Worm (Caenorhabditis elegans) whole organism, early embryonic: ENCODE data around the gene tofu-2.

Experiments
- B0310.2 ChIP-seq: sonication (generic microtip); optimal IDR thresholded peaks from 2 replicates; lab custom pipeline; 2016; ENCODE audit warnings: mild to moderate bottlenecking, missing genetic modification characterization, missing compliant biosample characterization
- aly-1 ChIP-seq: sonication (generic microtip); optimal IDR thresholded peaks from 2 replicates; lab custom pipeline; 2016; ENCODE audit warnings: missing genetic modification characterization, missing compliant biosample characterization
- ama-1 ChIP-seq: fragments of 150-350 bp; optimal IDR thresholded peaks from 2 replicates; lab custom pipeline; 2014
- ets-7 ChIP-seq: sonication (generic microtip); optimal IDR thresholded peaks from 2 replicates; lab custom pipeline; 2016; ENCODE audit warnings: missing genotype, missing genetic modification characterization, missing compliant biosample characterization
- flt-1 ChIP-seq: fragments of 200-800 bp; sonication (Bioruptor generic); IDR thresholded peaks from 2 replicates; pipeline ENCODE4 v1.3.6; 2022; ENCODE audit warnings: missing genetic modification characterization, missing compliant biosample characterization
- hmg-4 ChIP-seq: fragments of 200-800 bp; sonication (Bioruptor generic); optimal IDR thresholded peaks from 2 replicates; lab custom pipeline; 2018; ENCODE audit warnings: mild to moderate bottlenecking, missing genetic modification characterization, missing compliant biosample characterization
- hnd-1 ChIP-seq: sonication (generic microtip); optimal IDR thresholded peaks from 2 replicates; lab custom pipeline; 2016; ENCODE audit warnings: missing genetic modification characterization, missing compliant biosample characterization
- pes-1 ChIP-seq: fragments of 200-800 bp; sonication (Bioruptor generic); IDR thresholded peaks from 2 replicates; pipeline ENCODE4 v1.3.6; 2022; ENCODE audit warnings: missing genetic modification reagents, missing genetic modification characterization, missing compliant biosample characterization
- tbx-37 ChIP-seq: fragments of 200-800 bp; sonication (Bioruptor generic); conservative IDR thresholded peaks from 2 replicates; pipeline ENCODE4 v1.3.6; 2022; ENCODE audit warnings: missing genetic modification reagents, missing genetic modification characterization, missing compliant biosample characterization
- tra-4 ChIP-seq: sonication (generic microtip); optimal IDR thresholded peaks from 2 replicates; lab custom pipeline; 2017; ENCODE audit warnings: missing genetic modification characterization, missing compliant biosample characterization

DNA sequence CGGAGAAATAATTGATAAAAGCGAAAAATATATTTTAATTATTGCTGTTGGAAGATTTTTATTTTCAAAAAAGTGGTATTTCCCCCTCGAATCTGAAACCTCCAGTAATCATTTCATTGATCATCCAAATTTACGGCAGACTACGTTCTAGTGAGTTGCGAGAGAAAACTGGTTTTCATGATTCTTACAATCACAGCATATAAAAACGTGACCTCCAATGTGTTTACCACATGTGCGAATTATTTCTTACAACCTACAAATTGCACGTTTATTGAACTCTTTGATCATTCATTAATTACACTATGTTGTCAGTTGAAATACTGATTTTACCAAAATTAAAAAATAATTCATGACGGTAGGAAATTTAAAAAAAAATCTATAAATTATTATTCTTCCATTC lies 38.2 kb upstream of the tofu-2 start:
- no peak for TF ChIP-seq hnd-1 (tag; lab: Kevin White, UChicago)
- TF ChIP-seq B0310.2 (tag; lab: Kevin White, UChicago) = no peak
- no peak for TF ChIP-seq ets-7 (tag; lab: Kevin White, UChicago)
- no peak for TF ChIP-seq pes-1 (GFP tag; lab: Robert Waterston, UW)
- no peak for TF ChIP-seq ama-1 (lab: Kevin White, UChicago)
- no peak for TF ChIP-seq hmg-4 (GFP tag; lab: Kevin White, UChicago)
- TF ChIP-seq aly-1 (tag; lab: Kevin White, UChicago) = no peak
- no peak for TF ChIP-seq tra-4 (tag; lab: Kevin White, UChicago)
- no peak for TF ChIP-seq flt-1 (GFP tag; lab: Robert Waterston, UW)
- TF ChIP-seq tbx-37 (GFP tag; lab: Robert Waterston, UW) = no peak
